Fruit fly (Drosophila melanogaster) whole organism, embryonic: ENCODE measurements around the gene CG8051.

ENCODE experiments used
- Atf6 ChIP-seq: fragments of 200-800 bp; sonication (Bioruptor generic); IDR thresholded peaks from 2 replicates; pipeline ENCODE4 v1.3.6; 2022; ENCODE audit warnings: missing biosample characterization, missing genetic modification characterization
- B-H2 ChIP-seq: fragments of 200-800 bp; sonication (Bioruptor generic); optimal IDR thresholded peaks from 2 replicates; lab custom pipeline; 2018; ENCODE audit warnings: missing biosample characterization, mild to moderate bottlenecking, missing genetic modification characterization
- CG11504 ChIP-seq: fragments of 200-800 bp; sonication (Bioruptor generic); optimal IDR thresholded peaks from 3 replicates; lab custom pipeline; 2019; ENCODE audit warnings: missing biosample characterization, mild to moderate bottlenecking, missing genetic modification characterization, moderate library complexity
- CG12391 ChIP-seq: fragments of 200-800 bp; sonication (Bioruptor generic); optimal IDR thresholded peaks from 3 replicates; lab custom pipeline; 2018; ENCODE audit warnings: missing biosample characterization, mild to moderate bottlenecking, missing genetic modification characterization, moderate library complexity
- CG12659 ChIP-seq: fragments of 200-800 bp; sonication (Bioruptor generic); optimal IDR thresholded peaks from 3 replicates; lab custom pipeline; 2017; ENCODE audit warnings: mild to moderate bottlenecking, missing biosample characterization, missing genetic modification reagents, missing genetic modification characterization
- CG14965 ChIP-seq: fragments of 200-800 bp; sonication (Bioruptor generic); optimal IDR thresholded peaks from 2 replicates; lab custom pipeline; 2016; ENCODE audit warnings: missing biosample characterization, missing genetic modification characterization, borderline replicate concordance
- CG16779 ChIP-seq: fragments of 200-800 bp; sonication (Bioruptor generic); IDR thresholded peaks from 2 replicates; pipeline ENCODE4 v1.3.6; 2022; ENCODE audit warnings: missing biosample characterization, missing genetic modification characterization
- CG17186 ChIP-seq: fragments of 200-800 bp; sonication (Bioruptor generic); optimal IDR thresholded peaks from 3 replicates; lab custom pipeline; 2017; ENCODE audit warnings: missing biosample characterization, missing genetic modification reagents, missing genetic modification characterization
- CG17829 ChIP-seq: fragments of 200-800 bp; optimal IDR thresholded peaks from 2 replicates; lab custom pipeline; 2019; ENCODE audit warnings: missing biosample characterization, mild to moderate bottlenecking, missing genetic modification characterization, moderate library complexity
- CG18619 ChIP-seq: fragments of 200-800 bp; sonication (Bioruptor generic); optimal IDR thresholded peaks from 3 replicates; lab custom pipeline; 2017; ENCODE audit warnings: missing biosample characterization, mild to moderate bottlenecking, missing genetic modification characterization
- CG18764 ChIP-seq: fragments of 200-800 bp; sonication (Bioruptor generic); optimal IDR thresholded peaks from 3 replicates; lab custom pipeline; 2016; ENCODE audit warnings: missing biosample characterization, missing genetic modification characterization
- CG2712 ChIP-seq: fragments of 200-800 bp; optimal IDR thresholded peaks from 3 replicates; lab custom pipeline; 2019; ENCODE audit warnings: missing biosample characterization, mild to moderate bottlenecking, missing genetic modification characterization, moderate library complexity
- CG31441 ChIP-seq: fragments of 200-800 bp; sonication (Bioruptor generic); IDR thresholded peaks from 2 replicates; pipeline ENCODE4 v1.3.6; 2022; ENCODE audit warnings: missing biosample characterization, missing genetic modification characterization
- CG3281 ChIP-seq: fragments of 200-800 bp; sonication (Bioruptor generic); optimal IDR thresholded peaks from 3 replicates; lab custom pipeline; 2017; ENCODE audit warnings: missing biosample characterization, mild to moderate bottlenecking, missing genetic modification characterization
- CG3407 ChIP-seq: fragments of 200-800 bp; sonication (Bioruptor generic); optimal IDR thresholded peaks from 2 replicates; lab custom pipeline; 2018; ENCODE audit warnings: missing biosample characterization, mild to moderate bottlenecking, missing genetic modification characterization
- CG3847 ChIP-seq: fragments of 200-800 bp; sonication (Bioruptor generic); IDR thresholded peaks from 2 replicates; pipeline ENCODE4 v1.3.6; 2022; ENCODE audit warnings: missing biosample characterization, missing genetic modification characterization
- CG4360 ChIP-seq: fragments of 200-800 bp; sonication (Bioruptor generic); IDR thresholded peaks from 2 replicates; pipeline ENCODE4 v1.3.6; 2022; ENCODE audit warnings: missing biosample characterization, missing genetic modification characterization
- CrebB ChIP-seq: fragments of 200-800 bp; sonication (Bioruptor generic); optimal IDR thresholded peaks from 3 replicates; lab custom pipeline; 2018; ENCODE audit warnings: missing biosample characterization, mild to moderate bottlenecking, missing genetic modification characterization
- D19B ChIP-seq: fragments of 200-800 bp; sonication (Bioruptor generic); optimal IDR thresholded peaks from 2 replicates; lab custom pipeline; 2017; ENCODE audit warnings: missing biosample characterization, mild to moderate bottlenecking, missing genetic modification characterization
- Dll ChIP-seq: fragments of 200-800 bp; sonication (Bioruptor generic); IDR thresholded peaks from 4 replicates; pipeline ENCODE4 v1.3.6; 2022; ENCODE audit warnings: missing biosample characterization, missing genetic modification characterization; ENCODE audit not compliant: partially characterized antibody
- Doc2 ChIP-seq: fragments of 200-800 bp; sonication (Bioruptor generic); IDR thresholded peaks from 2 replicates; pipeline ENCODE4 v1.3.6; 2022; ENCODE audit warnings: missing biosample characterization, missing genetic modification characterization
- Dp ChIP-seq: fragments of 200-800 bp; sonication (Bioruptor generic); optimal IDR thresholded peaks from 2 replicates; lab custom pipeline; 2018; ENCODE audit warnings: missing biosample characterization, mild to moderate bottlenecking, missing genetic modification characterization, moderate library complexity
- Dref ChIP-seq: fragments of 200-800 bp; sonication (Bioruptor generic); IDR thresholded peaks from 2 replicates; pipeline ENCODE4 v1.3.6; 2022; ENCODE audit warnings: missing biosample characterization, missing genetic modification characterization
- Drgx ChIP-seq: fragments of 200-800 bp; sonication (Bioruptor generic); IDR thresholded peaks from 2 replicates; pipeline ENCODE4 v1.3.6; 2022; ENCODE audit warnings: missing biosample characterization, missing genetic modification characterization
- E2f2 ChIP-seq: fragments of 200-800 bp; sonication (Bioruptor generic); IDR thresholded peaks from 2 replicates; pipeline ENCODE4 v1.3.6; 2022; ENCODE audit warnings: missing biosample characterization, missing genetic modification characterization
- Gug ChIP-seq: fragments of 200-800 bp; sonication (Bioruptor generic); IDR thresholded peaks from 4 replicates; pipeline ENCODE4 v1.3.6; 2022; ENCODE audit warnings: missing biosample characterization, missing genetic modification characterization
- H15 ChIP-seq: fragments of 200-800 bp; sonication (Bioruptor generic); IDR thresholded peaks from 3 replicates; pipeline ENCODE4 v1.3.6; 2022; ENCODE audit warnings: missing biosample characterization, missing genetic modification characterization
- H2.0 ChIP-seq: fragments of 200-800 bp; sonication (Bioruptor generic); IDR thresholded peaks from 2 replicates; pipeline ENCODE4 v1.3.6; 2022; ENCODE audit warnings: missing biosample characterization, missing genetic modification characterization
- HLH4C ChIP-seq: fragments of 200-800 bp; sonication (Bioruptor generic); IDR thresholded peaks from 3 replicates; pipeline ENCODE4 v1.3.6; 2022; ENCODE audit warnings: missing biosample characterization, missing genetic modification characterization; ENCODE audit not compliant: partially characterized antibody
- Hsf ChIP-seq: fragments of 200-800 bp; sonication (Bioruptor generic); optimal IDR thresholded peaks from 3 replicates; lab custom pipeline; 2016; ENCODE audit warnings: missing biosample characterization, missing genetic modification characterization
- MESR4 ChIP-seq: fragments of 200-800 bp; sonication (Bioruptor generic); optimal IDR thresholded peaks from 2 replicates; lab custom pipeline; 2018; ENCODE audit warnings: missing biosample characterization, mild to moderate bottlenecking, missing genetic modification characterization, moderate library complexity
- NC2β ChIP-seq: fragments of 200-800 bp; sonication (Bioruptor generic); optimal IDR thresholded peaks from 2 replicates; lab custom pipeline; 2016; ENCODE audit warnings: missing biosample characterization, missing genetic modification characterization
- Nf-YA ChIP-seq: fragments of 200-800 bp; sonication (Bioruptor generic); IDR thresholded peaks from 2 replicates; pipeline ENCODE4 v1.3.6; 2022; ENCODE audit warnings: missing biosample characterization, missing genetic modification characterization
- YL-1 ChIP-seq: fragments of 200-800 bp; sonication (Bioruptor generic); optimal IDR thresholded peaks from 3 replicates; lab custom pipeline; 2017; ENCODE audit warnings: missing biosample characterization, mild to moderate bottlenecking, missing genetic modification characterization
- bbx ChIP-seq: fragments of 200-800 bp; sonication (Bioruptor generic); IDR thresholded peaks from 2 replicates; pipeline ENCODE4 v1.3.6; 2022; ENCODE audit warnings: missing biosample characterization, missing genetic modification characterization; ENCODE audit not compliant: partially characterized antibody
- chm ChIP-seq: fragments of 200-800 bp; sonication (Bioruptor generic); IDR thresholded peaks from 2 replicates; pipeline ENCODE4 v1.3.6; 2022; ENCODE audit warnings: missing biosample characterization, missing genetic modification characterization
- dm ChIP-seq: fragments of 200-800 bp; sonication (Bioruptor generic); optimal IDR thresholded peaks from 3 replicates; lab custom pipeline; 2016; ENCODE audit warnings: missing biosample characterization, missing genetic modification characterization
- dpn ChIP-seq, 2 experiments: fragments of 200-800 bp; sonication (Bioruptor generic); optimal IDR thresholded peaks; 3 replicates each; lab custom pipeline; 2016; ENCODE audit warnings: missing biosample characterization in 2 of 2, missing genetic modification characterization in 2 of 2
- gfzf ChIP-seq: fragments of 200-800 bp; sonication (Bioruptor generic); optimal IDR thresholded peaks from 2 replicates; lab custom pipeline; 2016; ENCODE audit warnings: missing biosample characterization, mild to moderate bottlenecking, missing genetic modification characterization, moderate library complexity
- jigr1 ChIP-seq: fragments of 200-800 bp; sonication (Bioruptor generic); IDR thresholded peaks from 3 replicates; pipeline ENCODE4 v1.3.6; 2022; ENCODE audit warnings: missing biosample characterization, missing genetic modification characterization
- jumu ChIP-seq: fragments of 200-800 bp; sonication (Bioruptor generic); optimal IDR thresholded peaks from 3 replicates; lab custom pipeline; 2016; ENCODE audit warnings: missing biosample characterization, missing genetic modification characterization
- kah ChIP-seq: fragments of 200-800 bp; sonication (Bioruptor generic); optimal IDR thresholded peaks from 2 replicates; lab custom pipeline; 2018; ENCODE audit warnings: missing biosample characterization, mild to moderate bottlenecking, missing genetic modification characterization
- lbe ChIP-seq: fragments of 200-800 bp; sonication (Bioruptor generic); optimal IDR thresholded peaks from 2 replicates; lab custom pipeline; 2016; ENCODE audit warnings: missing biosample characterization, mild to moderate bottlenecking, missing genetic modification characterization
- onecut ChIP-seq: fragments of 200-800 bp; sonication (Bioruptor generic); IDR thresholded peaks from 2 replicates; pipeline ENCODE4 v1.3.6; 2022; ENCODE audit warnings: missing biosample characterization, missing genetic modification characterization
- sr ChIP-seq: fragments of 200-800 bp; sonication (Bioruptor generic); IDR thresholded peaks from 3 replicates; pipeline ENCODE4 v1.3.6; 2022; ENCODE audit warnings: missing biosample characterization, missing genetic modification characterization
- tll ChIP-seq, 2 experiments: fragments of 200-800 bp in 1 of 2; fragments of >200 bp in 1 of 2; sonication (Bioruptor generic) in 1 of 2; optimal IDR thresholded peaks; 2 replicates each; lab custom pipeline; 2017 to 2019; ENCODE audit warnings: missing biosample characterization in 2 of 2, missing genetic modification characterization in 2 of 2, mild to moderate bottlenecking in 1 of 2, moderate library complexity in 1 of 2
- trem ChIP-seq: fragments of 200-800 bp; optimal IDR thresholded peaks from 3 replicates; lab custom pipeline; 2019; ENCODE audit warnings: missing biosample characterization, mild to moderate bottlenecking, missing genetic modification characterization, moderate library complexity
- twi ChIP-seq: fragments of 200-800 bp; optimal IDR thresholded peaks from 2 replicates; lab custom pipeline; 2019; ENCODE audit warnings: missing biosample characterization, mild to moderate bottlenecking, missing genetic modification characterization, moderate library complexity
- tx ChIP-seq: fragments of 200-800 bp; sonication (Bioruptor generic); optimal IDR thresholded peaks from 2 replicates; lab custom pipeline; 2016; ENCODE audit warnings: missing biosample characterization, missing genetic modification characterization
- zf30C ChIP-seq: fragments of 200-800 bp; sonication (Bioruptor generic); optimal IDR thresholded peaks from 3 replicates; lab custom pipeline; 2018; ENCODE audit warnings: missing biosample characterization, mild to moderate bottlenecking, missing genetic modification characterization

CG8051 gene

DNA sequence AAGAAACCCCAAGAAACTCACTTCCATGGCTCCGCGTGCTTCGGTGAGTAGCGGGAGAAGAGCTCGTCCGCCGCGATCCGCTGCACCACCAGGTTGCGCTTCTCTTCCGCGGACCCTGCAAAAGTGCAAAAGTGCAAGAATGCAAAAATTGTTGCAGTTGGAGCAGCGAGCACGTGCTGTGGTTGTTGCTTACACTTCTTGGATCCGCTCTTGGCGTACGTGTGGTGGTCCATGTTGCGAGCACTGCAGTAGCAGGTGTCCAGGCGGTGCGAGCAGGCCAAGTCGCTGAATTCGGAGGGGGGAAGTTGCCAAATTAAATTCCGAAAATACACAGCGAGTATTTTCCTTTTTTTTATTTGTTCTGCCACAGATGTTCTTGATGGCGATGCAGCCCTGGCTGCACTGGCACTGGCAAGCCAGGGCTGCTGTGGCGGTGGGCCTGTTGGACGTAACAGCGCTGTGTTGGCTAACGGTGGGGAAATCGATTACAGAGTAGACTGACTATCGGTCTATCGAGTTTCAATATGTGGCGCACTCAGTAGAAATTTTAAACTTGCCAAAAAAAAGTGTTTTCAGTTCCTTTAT lies 39.1 kb downstream of the CG8051 start, which contains the start of gene CG8010 (continued):
- 0 out of 2 replicates have a peak, but pooled peaks have one; percentile 16 for TF ChIP-seq onecut
- no peak for TF ChIP-seq CG18619
- no peak for TF ChIP-seq tll (GFP tag; optimal IDR thresholded peaks at IDR 0.05; lab: Kevin White, UChicago)
- TF ChIP-seq gfzf (GFP tag; lab: Kevin White, UChicago): peak; percentile 35
- TF ChIP-seq sr (GFP tag; lab: Robert Waterston, UW): no peak
- TF ChIP-seq D19B (GFP tag; lab: Kevin White, UChicago): no peak
- TF ChIP-seq CG17186 (GFP tag; lab: Kevin White, UChicago): peak; percentile 48
- TF ChIP-seq H15 (GFP tag; lab: Robert Waterston, UW): no peak
- TF ChIP-seq jumu: no peak
- TF ChIP-seq CG18764 (GFP tag; lab: Kevin White, UChicago): no peak
- peak; percentile 32; the same call in 1 of the 2 replicates for TF ChIP-seq Atf6 (GFP tag; lab: Robert Waterston, UW)
- no peak for TF ChIP-seq CG16779 (GFP tag; lab: Robert Waterston, UW)
- peak; percentile 81 for TF ChIP-seq zf30C (GFP tag; lab: Kevin White, UChicago)
- no peak for TF ChIP-seq H2.0 (GFP tag; lab: Robert Waterston, UW)
- TF ChIP-seq E2f2 (GFP tag; lab: Robert Waterston, UW): peak; percentile 92
- TF ChIP-seq trem (tag; lab: Kevin White, UChicago): peak; percentile 30
- peak; percentile 17 for TF ChIP-seq CG12391 (tag; lab: Kevin White, UChicago)
- peak; percentile 48; the same call in 1 of the 2 replicates for TF ChIP-seq chm (GFP tag; lab: Robert Waterston, UW)
- peak; percentile 2 for TF ChIP-seq Hsf (GFP tag; lab: Kevin White, UChicago)
- peak; percentile 79 for TF ChIP-seq Dref
- TF ChIP-seq CG3407 (GFP tag; lab: Kevin White, UChicago): no peak
- no peak for TF ChIP-seq lbe (GFP tag; lab: Kevin White, UChicago)
- no peak for TF ChIP-seq CG11504 (tag; lab: Kevin White, UChicago)
- TF ChIP-seq tx (GFP tag; lab: Kevin White, UChicago): peak; percentile 1
- TF ChIP-seq MESR4 (GFP tag; lab: Kevin White, UChicago): peak; percentile 87
- TF ChIP-seq dpn (GFP tag; optimal IDR thresholded peaks at IDR 0.05; lab: Kevin White, UChicago): no peak
- TF ChIP-seq CG3281: peak; percentile 44
- peak; percentile 58; the same call in 2 of the 3 replicates for TF ChIP-seq HLH4C (GFP tag; lab: Robert Waterston, UW)
- TF ChIP-seq CG17829 (tag; lab: Kevin White, UChicago): peak; percentile 41
- peak; percentile 3 for TF ChIP-seq kah
- TF ChIP-seq CG14965 (GFP tag; lab: Kevin White, UChicago): no peak
- TF ChIP-seq CrebB (tag; lab: Kevin White, UChicago): no peak
- TF ChIP-seq Dp: peak; percentile 89
- peak; percentile 46 for TF ChIP-seq CG12659 (GFP tag; lab: Kevin White, UChicago)
- TF ChIP-seq twi (tag; lab: Kevin White, UChicago): peak; percentile 35
- peak; percentile 21 for TF ChIP-seq B-H2
- TF ChIP-seq Gug (GFP tag; lab: Robert Waterston, UW): 0 out of 4 replicates have a peak, but pooled peaks have one; percentile 13
- TF ChIP-seq CG31441 (GFP tag; lab: Robert Waterston, UW): no peak
- TF ChIP-seq YL-1 (GFP tag; lab: Kevin White, UChicago): peak; percentile 71
- TF ChIP-seq Drgx (GFP tag; lab: Robert Waterston, UW): 0 out of 2 replicates have a peak, but pooled peaks have one; percentile 30
- TF ChIP-seq CG4360 (GFP tag; lab: Robert Waterston, UW): peak; percentile 16; the same call in 1 of the 2 replicates
- peak; percentile 63 for TF ChIP-seq bbx (GFP tag; lab: Robert Waterston, UW)
- peak; percentile 49 for TF ChIP-seq CG2712
- no peak for TF ChIP-seq CG3847
- TF ChIP-seq dm: peak; percentile 78
- no peak for TF ChIP-seq NC2β (GFP tag; lab: Kevin White, UChicago)
- no peak for TF ChIP-seq jigr1 (GFP tag; lab: Robert Waterston, UW)
- TF ChIP-seq Dll: peak; percentile 48; the same call in 1 of the 4 replicates
- TF ChIP-seq Doc2 (GFP tag; lab: Robert Waterston, UW): no peak
- TF ChIP-seq Nf-YA (GFP tag; lab: Robert Waterston, UW): peak; percentile 39; the same call in 1 of the 2 replicates
